Fruit fly (Drosophila melanogaster) whole organism, prepupa: ENCODE data around the gene foi.

ENCODE experiments used
- Blimp-1 ChIP-seq: fragments of 200-800 bp; sonication (Bioruptor generic); optimal IDR thresholded peaks from 3 replicates; lab custom pipeline; 2017; ENCODE audit warnings: missing biosample characterization, missing genetic modification characterization, mild to moderate bottlenecking, moderate library complexity, missing genetic modification reagents
- CG10631 ChIP-seq: fragments of 200-800 bp; sonication (Bioruptor generic); optimal IDR thresholded peaks from 2 replicates; lab custom pipeline; 2016; ENCODE audit warnings: missing biosample characterization, missing genetic modification characterization
- CG11762 ChIP-seq: fragments of 200-800 bp; sonication (Bioruptor generic); optimal IDR thresholded peaks from 3 replicates; lab custom pipeline; 2016; ENCODE audit warnings: missing biosample characterization, missing genetic modification characterization; ENCODE audit not compliant: insufficient read depth
- CG11902 ChIP-seq: fragments of 200-800 bp; sonication (Bioruptor generic); optimal IDR thresholded peaks from 3 replicates; lab custom pipeline; 2016; ENCODE audit warnings: missing biosample characterization, missing genetic modification characterization
- CG16779 ChIP-seq: fragments of 200-800 bp; sonication (Bioruptor generic); optimal IDR thresholded peaks from 3 replicates; lab custom pipeline; 2017; ENCODE audit warnings: missing biosample characterization, mild to moderate bottlenecking, missing genetic modification characterization
- CG3032 ChIP-seq: fragments of 200-800 bp; optimal IDR thresholded peaks from 2 replicates; lab custom pipeline; 2019; ENCODE audit warnings: missing biosample characterization, mild to moderate bottlenecking, missing genetic modification characterization, moderate library complexity
- CG31627 ChIP-seq: fragments of 200-800 bp; sonication (Bioruptor generic); optimal IDR thresholded peaks from 3 replicates; lab custom pipeline; 2016; ENCODE audit warnings: missing biosample characterization, missing genetic modification characterization
- CG32006 ChIP-seq: fragments of 200-800 bp; sonication (Bioruptor generic); optimal IDR thresholded peaks from 3 replicates; lab custom pipeline; 2017; ENCODE audit warnings: missing biosample characterization, mild to moderate bottlenecking, missing genetic modification characterization
- CG4318 ChIP-seq: fragments of 200-800 bp; sonication (Bioruptor generic); optimal IDR thresholded peaks from 3 replicates; lab custom pipeline; 2017; ENCODE audit warnings: missing biosample characterization, mild to moderate bottlenecking, missing genetic modification characterization
- CG6163 ChIP-seq: fragments of 200-800 bp; sonication (Bioruptor generic); IDR thresholded peaks from 3 replicates; pipeline ENCODE4 v1.3.6; 2022; ENCODE audit warnings: missing biosample characterization, missing genetic modification characterization
- CG6276 ChIP-seq: fragments of 200-800 bp; sonication (Bioruptor generic); optimal IDR thresholded peaks from 2 replicates; lab custom pipeline; 2017; ENCODE audit warnings: missing biosample characterization, mild to moderate bottlenecking, missing genetic modification characterization
- CG6792 ChIP-seq: fragments of 200-800 bp; sonication (Bioruptor generic); optimal IDR thresholded peaks from 3 replicates; lab custom pipeline; 2016; ENCODE audit warnings: missing biosample characterization, missing genetic modification characterization
- CG6808 ChIP-seq: fragments of 200-800 bp; sonication (Bioruptor generic); optimal IDR thresholded peaks from 3 replicates; lab custom pipeline; 2017; ENCODE audit warnings: missing biosample characterization, missing genetic modification characterization, mild to moderate bottlenecking, moderate library complexity, missing genetic modification reagents
- CG6854 ChIP-seq: fragments of 200-800 bp; sonication (Bioruptor generic); optimal IDR thresholded peaks from 2 replicates; lab custom pipeline; 2017; ENCODE audit warnings: missing biosample characterization, mild to moderate bottlenecking, missing genetic modification characterization
- CG7368 ChIP-seq: fragments of 200-800 bp; sonication (Bioruptor generic); optimal IDR thresholded peaks from 3 replicates; lab custom pipeline; 2016; ENCODE audit warnings: missing biosample characterization, missing genetic modification characterization
- CG8119 ChIP-seq: fragments of 200-800 bp; sonication (Bioruptor generic); IDR thresholded peaks from 3 replicates; pipeline ENCODE4 v1.3.6; 2022; ENCODE audit warnings: missing biosample characterization, missing genetic modification characterization
- CG8319 ChIP-seq: fragments of 200-800 bp; sonication (Bioruptor generic); optimal IDR thresholded peaks from 3 replicates; lab custom pipeline; 2016; ENCODE audit warnings: missing biosample characterization, missing genetic modification characterization
- CG9139 ChIP-seq: fragments of 200-800 bp; sonication (Bioruptor generic); optimal IDR thresholded peaks from 3 replicates; lab custom pipeline; 2017; ENCODE audit warnings: missing biosample characterization, mild to moderate bottlenecking, missing genetic modification characterization
- Ets96B ChIP-seq: fragments of 200-800 bp; optimal IDR thresholded peaks from 2 replicates; lab custom pipeline; 2019; ENCODE audit warnings: missing biosample characterization, mild to moderate bottlenecking, missing genetic modification characterization, moderate library complexity
- Hr38 ChIP-seq: sonication (Bioruptor generic); optimal IDR thresholded peaks from 2 replicates; lab custom pipeline; 2016; ENCODE audit warnings: missing biosample characterization, missing genetic modification characterization
- Hr39 ChIP-seq: fragments of 200-800 bp; sonication (Bioruptor generic); optimal IDR thresholded peaks from 2 replicates; lab custom pipeline; 2016; ENCODE audit warnings: missing biosample characterization, missing genetic modification characterization
- Hr4 ChIP-seq: fragments of 200-800 bp; sonication (Bioruptor generic); optimal IDR thresholded peaks from 3 replicates; lab custom pipeline; 2016; ENCODE audit warnings: missing biosample characterization, missing genetic modification characterization
- Lpt ChIP-seq: fragments of 200-800 bp; sonication (Bioruptor generic); optimal IDR thresholded peaks from 3 replicates; lab custom pipeline; 2016; ENCODE audit warnings: missing biosample characterization, missing genetic modification characterization
- Sox15 ChIP-seq: fragments of 200-800 bp; sonication (Bioruptor generic); optimal IDR thresholded peaks from 3 replicates; lab custom pipeline; 2016; ENCODE audit warnings: missing biosample characterization, missing genetic modification characterization
- achi ChIP-seq: fragments of 200-800 bp; sonication (Bioruptor generic); optimal IDR thresholded peaks from 3 replicates; lab custom pipeline; 2016; ENCODE audit warnings: missing biosample characterization, missing genetic modification characterization
- acj6 ChIP-seq: fragments of 200-800 bp; sonication (Bioruptor generic); optimal IDR thresholded peaks from 3 replicates; lab custom pipeline; 2016; ENCODE audit warnings: missing biosample characterization, missing genetic modification characterization
- dsx ChIP-seq: fragments of 200-800 bp; optimal IDR thresholded peaks from 3 replicates; lab custom pipeline; 2019; ENCODE audit warnings: missing biosample characterization, mild to moderate bottlenecking, missing genetic modification characterization, moderate library complexity; ENCODE audit not compliant: poor library complexity, severe bottlenecking
- eg ChIP-seq: fragments of 200-800 bp; sonication (Bioruptor generic); IDR thresholded peaks from 3 replicates; pipeline ENCODE4 v1.3.6; 2022; ENCODE audit warnings: missing biosample characterization, missing genetic modification characterization
- fd85E ChIP-seq: fragments of 200-800 bp; sonication (Bioruptor generic); optimal IDR thresholded peaks from 3 replicates; lab custom pipeline; 2016; ENCODE audit warnings: missing biosample characterization, missing genetic modification characterization
- fkh ChIP-seq: fragments of 200-800 bp; sonication (Bioruptor generic); optimal IDR thresholded peaks from 3 replicates; lab custom pipeline; 2017; ENCODE audit warnings: missing biosample characterization, mild to moderate bottlenecking, missing genetic modification characterization, moderate library complexity
- pdm3 ChIP-seq: fragments of 200-800 bp; sonication (Bioruptor generic); optimal IDR thresholded peaks from 3 replicates; lab custom pipeline; 2016; ENCODE audit warnings: missing biosample characterization, missing genetic modification characterization
- salr ChIP-seq, 2 experiments: fragments of 200-800 bp; sonication (Bioruptor generic); optimal IDR thresholded peaks; 3 replicates each; lab custom pipeline; 2016 to 2018; ENCODE audit warnings: missing biosample characterization in 2 of 2, missing genetic modification characterization in 2 of 2, mild to moderate bottlenecking in 1 of 2
- spab ChIP-seq: fragments of 200-800 bp; sonication (Bioruptor generic); optimal IDR thresholded peaks from 2 replicates; lab custom pipeline; 2017; ENCODE audit warnings: missing biosample characterization, mild to moderate bottlenecking, missing genetic modification characterization, missing genetic modification reagents
- svp ChIP-seq: fragments of 200-800 bp; sonication (Bioruptor generic); peaks from one replicate; lab custom pipeline; 2016; ENCODE audit warnings: missing biosample characterization, missing genetic modification characterization
- vri ChIP-seq: fragments of 200-800 bp; sonication (Bioruptor generic); optimal IDR thresholded peaks from 3 replicates; lab custom pipeline; 2016; ENCODE audit warnings: missing biosample characterization, mild to moderate bottlenecking, missing genetic modification characterization

The foi gene

dm6 chr3L:8553125-8553524 lies 28.1 kb downstream of the foi start:
- no peak for TF ChIP-seq svp
- TF ChIP-seq CG6808 (GFP tag; lab: Kevin White, UChicago): no peak
- TF ChIP-seq Hr38 (GFP tag; lab: Kevin White, UChicago): no peak
- no peak for TF ChIP-seq CG9139
- TF ChIP-seq pdm3: no peak

- TF ChIP-seq fkh (GFP tag; lab: Kevin White, UChicago): no peak
Observed at dm6 chr3L:8554024-8554642, 29.1 kb downstream of the foi start.

- TF ChIP-seq CG6792: no peak
- no peak for TF ChIP-seq CG4318 (GFP tag; lab: Kevin White, UChicago)
- TF ChIP-seq pdm3: no peak
- TF ChIP-seq CG3032: no peak
- TF ChIP-seq CG7368: no peak
- no peak for TF ChIP-seq svp
- no peak for TF ChIP-seq fd85E
- no peak for TF ChIP-seq CG10631 (GFP tag; lab: Kevin White, UChicago)
Observed at dm6 chr3L:8557018-8557417, 32.0 kb downstream of the foi start.

- TF ChIP-seq Hr4: no peak
- TF ChIP-seq CG11762 (GFP tag; lab: Kevin White, UChicago): no peak
- no peak for TF ChIP-seq eg
- no peak for TF ChIP-seq CG7368
- TF ChIP-seq CG31627 (GFP tag; lab: Kevin White, UChicago): no peak
- no peak for TF ChIP-seq salr (GFP tag; optimal IDR thresholded peaks at IDR 0.05; lab: Kevin White, UChicago)
- TF ChIP-seq Sox15 (GFP tag; lab: Kevin White, UChicago): no peak
- no peak for TF ChIP-seq acj6 (GFP tag; lab: Kevin White, UChicago)
- no peak for TF ChIP-seq spab (GFP tag; lab: Kevin White, UChicago)
- TF ChIP-seq achi (GFP tag; lab: Kevin White, UChicago): no peak
- TF ChIP-seq CG8119 (GFP tag; lab: Robert Waterston, UW): no peak
- TF ChIP-seq Blimp-1: no peak
- no peak for TF ChIP-seq CG32006 (GFP tag; lab: Kevin White, UChicago)
- no peak for TF ChIP-seq Hr39 (GFP tag; lab: Kevin White, UChicago)
- TF ChIP-seq dsx (GFP tag; lab: Kevin White, UChicago): no peak
- TF ChIP-seq Hr38 (GFP tag; lab: Kevin White, UChicago): no peak
- no peak for TF ChIP-seq CG11902 (GFP tag; lab: Kevin White, UChicago)
- no peak for TF ChIP-seq svp
- TF ChIP-seq CG6163: no peak
Observed at dm6 chr3L:8559754-8560328, 34.8 kb downstream of the foi start.

- TF ChIP-seq pdm3 (no peak), CG6276 (GFP tag; lab: Kevin White, UChicago) (no peak), Hr39 (GFP tag; lab: Kevin White, UChicago) (no peak), CG6792 (no peak), CG8119 (GFP tag; lab: Robert Waterston, UW) (no peak), CG10631 (GFP tag; lab: Kevin White, UChicago) (no peak), Lpt (GFP tag; lab: Kevin White, UChicago) (no peak), Ets96B (tag; lab: Kevin White, UChicago) (no peak), CG31627 (GFP tag; lab: Kevin White, UChicago) (no peak), CG16779 (tag; lab: Kevin White, UChicago) (no peak), vri (GFP tag; lab: Kevin White, UChicago) (no peak), CG3032 (no peak), CG8319 (GFP tag; lab: Kevin White, UChicago) (no peak), CG6854 (GFP tag; lab: Kevin White, UChicago) (no peak), CG9139 (no peak)
Observed at dm6 chr3L:8560637-8561036, 35.6 kb downstream of the foi start.
